Fruit fly (Drosophila melanogaster): ENCODE results near the gene CG13917.

dm6 chr3L:1587140-1587849, 10.8 kb downstream of the CG13917 start:
- TF ChIP-seq h (optimal IDR thresholded peaks at IDR 0.05) = no peak
- TF ChIP-seq Sin3A (optimal IDR thresholded peaks at IDR 0.05) = no peak
- TF ChIP-seq Myc (optimal IDR thresholded peaks at IDR 0.05) = no peak
- no peak for TF ChIP-seq psq (optimal IDR thresholded peaks at IDR 0.05)
- TF ChIP-seq ttk (optimal IDR thresholded peaks at IDR 0.05) = no peak
